Comparison of ENCODE assay signal across 4 worm cellular contexts in the genomic region with DNA sequence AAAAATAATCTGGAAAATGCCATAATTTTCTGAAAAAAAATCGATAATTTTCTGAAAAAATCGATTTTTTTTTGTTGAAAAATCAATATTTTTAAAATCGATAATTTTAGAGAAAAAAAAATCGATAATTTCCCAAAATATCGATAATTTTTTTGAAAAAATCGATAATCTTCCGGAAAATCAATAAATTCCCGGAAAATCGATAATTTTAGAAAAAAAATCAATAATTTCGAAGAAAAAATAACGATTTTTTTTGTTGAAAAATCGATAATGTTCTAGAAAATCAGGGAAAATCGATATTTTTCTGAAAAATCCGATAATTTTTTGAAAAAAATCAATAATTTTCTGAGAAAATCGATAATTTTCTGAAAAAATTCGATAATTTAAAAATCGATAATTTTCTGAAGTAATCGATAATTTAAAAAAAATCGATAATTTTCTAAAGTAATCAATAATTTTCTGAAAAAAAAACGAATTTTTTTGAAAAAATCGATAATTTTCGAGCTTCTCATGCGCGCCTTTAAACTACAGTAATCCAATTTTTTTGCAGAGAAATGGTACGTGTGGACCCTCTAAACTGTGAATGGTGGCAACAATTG.
A peak's percentile ranks its signal among the peaks of the same experiment; 100 is the strongest.
TF ChIP-seq lines count a peak whose summit lies in the region.

No protein-coding gene starts in this region.

TF ChIP-seq in whole organism, L3 larva, 47 proteins besides CTCF, POLR2A, EP300 and RAD21:
- TF ChIP-seq nfya-1 (tag; optimal IDR thresholded peaks at IDR 0.05; lab: Kevin White, UChicago; ENCODE audit: insufficient read depth) = no peak
- peak; percentile 98 for TF ChIP-seq ceh-28 (tag; optimal IDR thresholded peaks at IDR 0.05; lab: Kevin White, UChicago)

TF ChIP-seq in whole organism, L4 larva, 104 proteins besides CTCF, POLR2A, EP300 and RAD21:
- TF ChIP-seq F49E8.2 (tag; optimal IDR thresholded peaks at IDR 0.05; lab: Kevin White, UChicago; ENCODE audit: borderline replicate concordance) (no peak), lsy-2 (tag; optimal IDR thresholded peaks at IDR 0.05; lab: Kevin White, UChicago) (no peak), tra-1 (GFP tag; IDR thresholded peaks at IDR 0.05; lab: Robert Waterston, UW) (no peak), ceh-28 (tag; optimal IDR thresholded peaks at IDR 0.05; lab: Kevin White, UChicago) (peak; percentile 93)
TF ChIP-seq in whole organism, L4 larva: peak in this region for 1.

TF ChIP-seq in whole organism, late embryonic, 69 proteins besides CTCF, POLR2A, EP300 and RAD21:
- no peak for TF ChIP-seq nfya-1 (tag; optimal IDR thresholded peaks at IDR 0.05; lab: Kevin White, UChicago)
- TF ChIP-seq ceh-48 (tag; optimal IDR thresholded peaks at IDR 0.05; lab: Kevin White, UChicago) = peak; percentile 87
- no peak for TF ChIP-seq sox-2 (GFP tag; IDR thresholded peaks at IDR 0.05; lab: Robert Waterston, UW)
- no peak for TF ChIP-seq nhr-11 (tag; optimal IDR thresholded peaks at IDR 0.05; lab: Kevin White, UChicago)
- no peak for TF ChIP-seq zip-5 (tag; optimal IDR thresholded peaks at IDR 0.05; lab: Kevin White, UChicago)
- TF ChIP-seq che-1 (tag; optimal IDR thresholded peaks at IDR 0.05; lab: Kevin White, UChicago) = no peak
- no peak for TF ChIP-seq ceh-19 (GFP tag; optimal IDR thresholded peaks at IDR 0.05; lab: Kevin White, UChicago)

TF ChIP-seq in whole organism, midembryonic, 9 proteins besides CTCF, POLR2A, EP300 and RAD21:
- TF ChIP-seq ztf-23 (GFP tag; IDR thresholded peaks at IDR 0.05; lab: Robert Waterston, UW) (no peak), T22C8.4 (GFP tag; IDR thresholded peaks at IDR 0.05; lab: Robert Waterston, UW) (peak; percentile 81), ref-1 (GFP tag; conservative IDR thresholded peaks at IDR 0.05; lab: Robert Waterston, UW) (no peak), tab-1 (GFP tag; IDR thresholded peaks at IDR 0.05; lab: Robert Waterston, UW) (no peak), cog-1 (tag; optimal IDR thresholded peaks at IDR 0.05; lab: Kevin White, UChicago) (no peak)
TF ChIP-seq in whole organism, midembryonic: peak in this region for 1.
